Fruit fly (Drosophila melanogaster) whole organism, embryonic: Measurements from ENCODE around the gene RapGAP1.

Experiments
- Asciz ChIP-seq: fragments of 200-800 bp; sonication (Bioruptor generic); optimal IDR thresholded peaks from 2 replicates; lab custom pipeline; 2017; ENCODE audit warnings: missing biosample characterization, mild to moderate bottlenecking, missing genetic modification characterization, missing genetic modification reagents
- CG4404 ChIP-seq: fragments of 200-800 bp; sonication (Bioruptor generic); IDR thresholded peaks from 2 replicates; pipeline ENCODE4 v1.3.6; 2022; ENCODE audit warnings: missing biosample characterization, missing genetic modification characterization
- CG7928 ChIP-seq: fragments of 200-800 bp; sonication (Bioruptor generic); optimal IDR thresholded peaks from 2 replicates; lab custom pipeline; 2017; ENCODE audit warnings: missing biosample characterization, mild to moderate bottlenecking, missing genetic modification characterization
- E2f1 ChIP-seq: fragments of 200-800 bp; sonication (Bioruptor generic); IDR thresholded peaks from 2 replicates; pipeline ENCODE4 v1.3.6; 2022; ENCODE audit warnings: missing biosample characterization, missing genetic modification characterization
- MESR4 ChIP-seq: fragments of 200-800 bp; sonication (Bioruptor generic); optimal IDR thresholded peaks from 2 replicates; lab custom pipeline; 2018; ENCODE audit warnings: missing biosample characterization, mild to moderate bottlenecking, missing genetic modification characterization, moderate library complexity
- nom ChIP-seq: fragments of 200-800 bp; sonication (Bioruptor generic); optimal IDR thresholded peaks from 2 replicates; lab custom pipeline; 2017; ENCODE audit warnings: missing biosample characterization, missing genetic modification characterization, mild to moderate bottlenecking, moderate library complexity, missing genetic modification reagents
- prd ChIP-seq, 3 experiments: fragments of >200 bp in 2 of 3; fragments of 200-800 bp in 1 of 3; sonication (Bioruptor generic) in 1 of 3; optimal IDR thresholded peaks in 2 of 3; IDR thresholded peaks in 1 of 3; 2 replicates in 2 of 3; 3 replicates in 1 of 3; pipeline versions ENCODE4 v1.3.6 to Lab custom; 2017 to 2022; ENCODE audit warnings: missing biosample characterization in 1 of 3, missing genetic modification characterization in 1 of 3
- sr ChIP-seq: fragments of 200-800 bp; sonication (Bioruptor generic); IDR thresholded peaks from 3 replicates; pipeline ENCODE4 v1.3.6; 2022; ENCODE audit warnings: missing biosample characterization, missing genetic modification characterization

dm6 chr2L:7495987-7496503, 82.7 kb downstream of the RapGAP1 start, which contains the start of gene Ziz:
- TF ChIP-seq MESR4: peak; percentile 62
- TF ChIP-seq CG7928 (GFP tag; lab: Kevin White, UChicago): no peak
- no peak for TF ChIP-seq Asciz (GFP tag; lab: Kevin White, UChicago)
- no peak for TF ChIP-seq CG4404 (GFP tag; lab: Robert Waterston, UW)
- 0 out of 2 replicates have a peak, but pooled peaks have one; percentile 28 for TF ChIP-seq E2f1 (GFP tag; lab: Robert Waterston, UW)
- TF ChIP-seq sr (GFP tag; lab: Robert Waterston, UW): peak; percentile 65; the same call in 1 of the 3 replicates
- TF ChIP-seq nom (GFP tag; lab: Kevin White, UChicago): peak; percentile 39
- TF ChIP-seq prd (optimal IDR thresholded peaks at IDR 0.05; lab: Kevin White, UChicago): no peak
- TF ChIP-seq prd (GFP tag; IDR thresholded peaks at IDR 0.05; lab: Robert Waterston, UW): no peak
